Fruit fly (Drosophila melanogaster) Kc167 (cell line): ENCODE data around the gene CG8036.

ENCODE experiments used
- Sin3A ChIP-seq: fragments of >200 bp; optimal IDR thresholded peaks from 2 replicates; lab custom pipeline; 2018; ENCODE audit warnings: missing external identifiers
- h ChIP-seq: fragments of >200 bp; optimal IDR thresholded peaks from 3 replicates; lab custom pipeline; 2018; ENCODE audit warnings: missing external identifiers
- psq ChIP-seq: fragments of >200 bp; optimal IDR thresholded peaks from 2 replicates; lab custom pipeline; 2017; ENCODE audit warnings: missing external identifiers

- TF ChIP-seq h (lab: Kevin White, UChicago), result no peak
- TF ChIP-seq psq, result no peak
- TF ChIP-seq Sin3A, result no peak
These were observed 12.9 kb downstream of the CG8036 start for dm6 chr3R:8680611-8681010.
